Worm (Caenorhabditis elegans): ENCODE results near the gene C32D5.8.

- TF ChIP-seq tab-1 (GFP tag; IDR thresholded peaks at IDR 0.05) (no peak), ztf-29 (GFP tag; IDR thresholded peaks at IDR 0.05) (no peak), ref-1 (GFP tag; conservative IDR thresholded peaks at IDR 0.05) (no peak), klf-2 (GFP tag; conservative IDR thresholded peaks at IDR 0.05) (no peak)
Measured at ce11 chrII:6365237-6365815, 19.6 kb upstream of the C32D5.8 start, which contains the start of the genes ani-2 and clec-88.
